Worm (Caenorhabditis elegans) whole organism, L2 larva: ENCODE data around the gene ham-1.

Source experiments
- F13H6.1 ChIP-seq: sonication (generic microtip); optimal IDR thresholded peaks from 2 replicates; lab custom pipeline; 2016; ENCODE audit warnings: missing genetic modification characterization, missing compliant biosample characterization
- Y55F3AM.14 ChIP-seq: fragments of 200-800 bp; sonication (Bioruptor generic); optimal IDR thresholded peaks from 2 replicates; lab custom pipeline; 2018; ENCODE audit warnings: mild to moderate bottlenecking, missing genetic modification characterization, missing compliant biosample characterization
- ZK546.5 ChIP-seq: sonication (generic microtip); optimal IDR thresholded peaks from 2 replicates; lab custom pipeline; 2017; ENCODE audit warnings: missing biosample characterization, missing genetic modification characterization
- aly-2 ChIP-seq: fragments of 150-350 bp; optimal IDR thresholded peaks from 2 replicates; lab custom pipeline; 2014; ENCODE audit warnings: missing biosample characterization, missing genetic modification characterization
- ama-1 ChIP-seq: fragments of 150-350 bp; optimal IDR thresholded peaks from 2 replicates; lab custom pipeline; 2018; ENCODE audit warnings: inconsistent platforms
- ceh-16 ChIP-seq: fragments of 150-350 bp; optimal IDR thresholded peaks from 2 replicates; lab custom pipeline; 2014; ENCODE audit warnings: missing biosample characterization, missing genetic modification characterization
- crh-2 ChIP-seq: sonication (generic microtip); optimal IDR thresholded peaks from 2 replicates; lab custom pipeline; 2017; ENCODE audit warnings: missing biosample characterization, missing genetic modification characterization
- dmd-4 ChIP-seq: sonication (generic microtip); optimal IDR thresholded peaks from 2 replicates; lab custom pipeline; 2017; ENCODE audit warnings: missing biosample characterization, missing genetic modification characterization
- egl-27 ChIP-seq: sonication (generic microtip); optimal IDR thresholded peaks from 3 replicates; lab custom pipeline; 2017; ENCODE audit warnings: missing biosample characterization, missing genetic modification reagents, missing genetic modification characterization
- elt-1 ChIP-seq: fragments of 150-350 bp; optimal IDR thresholded peaks from 2 replicates; lab custom pipeline; 2014; ENCODE audit warnings: missing biosample characterization, missing genetic modification characterization
- elt-3 ChIP-seq: sonication (generic microtip); optimal IDR thresholded peaks from 2 replicates; lab custom pipeline; 2017; ENCODE audit warnings: missing biosample characterization, missing genetic modification characterization
- fos-1 ChIP-seq: fragments of 150-350 bp; optimal IDR thresholded peaks from 2 replicates; lab custom pipeline; 2014; ENCODE audit warnings: missing biosample characterization, missing genetic modification characterization
- gmeb-1 ChIP-seq: fragments of 150-350 bp; optimal IDR thresholded peaks from 2 replicates; lab custom pipeline; 2014; ENCODE audit warnings: missing biosample characterization, missing genetic modification characterization
- lin-11 ChIP-seq: fragments of 150-350 bp; sonication (generic microtip); optimal IDR thresholded peaks from 2 replicates; lab custom pipeline; 2014; ENCODE audit warnings: missing biosample characterization, missing genetic modification characterization, inconsistent platforms, mixed read lengths
- lin-39 ChIP-seq: fragments of 150-350 bp; optimal IDR thresholded peaks from 2 replicates; lab custom pipeline; 2014; ENCODE audit warnings: missing biosample characterization, missing genetic modification reagents, missing genetic modification characterization
- lsy-2 ChIP-seq, 2 experiments: fragments of 150-350 bp in 1 of 2; sonication (generic microtip) in 1 of 2; optimal IDR thresholded peaks; 2 replicates each; lab custom pipeline; 2014 to 2017; ENCODE audit warnings: missing biosample characterization in 2 of 2, missing genetic modification characterization in 2 of 2
- mbf-1 ChIP-seq: sonication (generic microtip); optimal IDR thresholded peaks from 2 replicates; lab custom pipeline; 2017; ENCODE audit warnings: missing biosample characterization, missing genetic modification characterization
- mdl-1 ChIP-seq, 2 experiments: fragments of 150-350 bp in 1 of 2; sonication (generic microtip) in 1 of 2; optimal IDR thresholded peaks; 2 replicates each; lab custom pipeline; 2017; ENCODE audit warnings: missing biosample characterization in 2 of 2, missing genetic modification characterization in 2 of 2
- nhr-10 ChIP-seq: sonication (generic microtip); optimal IDR thresholded peaks from 2 replicates; lab custom pipeline; 2017; ENCODE audit warnings: missing biosample characterization, missing genetic modification characterization
- nhr-11 ChIP-seq: fragments of 150-350 bp; optimal IDR thresholded peaks from 2 replicates; lab custom pipeline; 2014; ENCODE audit warnings: missing biosample characterization, missing genetic modification characterization
- nhr-12 ChIP-seq: fragments of 150-350 bp; optimal IDR thresholded peaks from 2 replicates; lab custom pipeline; 2014; ENCODE audit warnings: missing biosample characterization, missing genetic modification characterization
- nhr-21 ChIP-seq: fragments of 150-350 bp; optimal IDR thresholded peaks from 2 replicates; lab custom pipeline; 2014; ENCODE audit warnings: missing biosample characterization, missing genetic modification characterization
- nhr-23 ChIP-seq: fragments of 150-350 bp; optimal IDR thresholded peaks from 2 replicates; lab custom pipeline; 2014; ENCODE audit warnings: missing biosample characterization, missing genetic modification reagents, missing genetic modification characterization
- nhr-237 ChIP-seq: fragments of 150-350 bp; optimal IDR thresholded peaks from 2 replicates; lab custom pipeline; 2014; ENCODE audit warnings: missing biosample characterization, missing genetic modification characterization
- nhr-25 ChIP-seq: fragments of 150-350 bp; sonication (generic microtip); optimal IDR thresholded peaks from 3 replicates; lab custom pipeline; 2014; ENCODE audit warnings: missing biosample characterization, missing genetic modification characterization
- nhr-6 ChIP-seq: fragments of 150-350 bp; optimal IDR thresholded peaks from 2 replicates; lab custom pipeline; 2014; ENCODE audit warnings: missing biosample characterization, missing genetic modification characterization
- peb-1 ChIP-seq: fragments of 150-350 bp; optimal IDR thresholded peaks from 2 replicates; lab custom pipeline; 2014; ENCODE audit warnings: missing biosample characterization, missing genetic modification characterization
- sem-4 ChIP-seq: fragments of 150-350 bp; optimal IDR thresholded peaks from 2 replicates; lab custom pipeline; 2014; ENCODE audit warnings: missing biosample characterization, missing genetic modification reagents, missing genetic modification characterization
- skn-1 ChIP-seq: sonication (generic microtip); optimal IDR thresholded peaks from 2 replicates; lab custom pipeline; 2017; ENCODE audit warnings: missing biosample characterization, missing genetic modification characterization
- sma-3 ChIP-seq: sonication (generic microtip); optimal IDR thresholded peaks from 2 replicates; lab custom pipeline; 2016; ENCODE audit warnings: missing genetic modification reagents, missing genetic modification characterization, missing compliant biosample characterization
- sma-9 ChIP-seq, 2 experiments: fragments of 150-350 bp in 1 of 2; sonication (generic microtip) in 1 of 2; optimal IDR thresholded peaks; 2 replicates each; lab custom pipeline; 2014 to 2016; ENCODE audit warnings: missing genetic modification characterization in 2 of 2, mild to moderate bottlenecking in 1 of 2, missing biosample characterization in 1 of 2, missing compliant biosample characterization in 1 of 2, missing genetic modification reagents in 1 of 2, moderate library complexity in 1 of 2
- unc-39 ChIP-seq: fragments of 150-350 bp; optimal IDR thresholded peaks from 2 replicates; lab custom pipeline; 2014; ENCODE audit warnings: missing biosample characterization, missing genetic modification characterization
- unc-55 ChIP-seq: fragments of 150-350 bp; sonication (generic microtip); optimal IDR thresholded peaks from 3 replicates; lab custom pipeline; 2014; ENCODE audit warnings: missing biosample characterization, missing genetic modification reagents, missing genetic modification characterization
- zag-1 ChIP-seq: fragments of 150-350 bp; optimal IDR thresholded peaks from 2 replicates; lab custom pipeline; 2014; ENCODE audit warnings: missing biosample characterization, missing genetic modification characterization
- ztf-1 ChIP-seq: fragments of 200-800 bp; sonication (Bioruptor generic); conservative IDR thresholded peaks from 2 replicates; pipeline ENCODE4 v1.3.6; 2022; ENCODE audit warnings: missing genetic modification characterization, missing compliant biosample characterization
- ztf-4 ChIP-seq: fragments of 150-350 bp; optimal IDR thresholded peaks from 2 replicates; lab custom pipeline; 2014; ENCODE audit warnings: missing biosample characterization, missing genetic modification characterization

Gene ham-1

DNA sequence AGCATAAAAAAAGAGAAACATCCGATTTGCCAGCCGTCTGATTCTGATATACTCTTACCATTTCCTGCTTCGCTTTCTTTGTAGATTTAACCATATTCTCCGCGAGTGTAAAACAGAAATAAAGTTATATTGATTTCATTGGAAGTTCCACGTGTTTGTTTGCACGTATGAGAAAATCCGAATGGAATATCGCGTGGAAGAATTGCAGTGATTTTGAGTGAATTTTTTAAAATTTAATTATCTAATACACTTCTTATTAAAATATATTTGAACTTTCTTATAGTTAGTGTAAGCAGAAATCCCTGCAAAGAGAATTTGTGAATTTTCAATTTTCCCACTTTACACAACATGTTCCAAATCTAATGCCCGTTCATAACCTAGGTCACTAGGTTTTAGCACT lies 10.9 kb upstream of the ham-1 start, which contains the start of gene F53B2.5:
F53B2.5 (minus strand) TSS at position 101 of the 400 bp plus-strand sequence.
- no peak for TF ChIP-seq unc-39 (tag; lab: Kevin White, UChicago)
- no peak for TF ChIP-seq nhr-11
- no peak for TF ChIP-seq lin-39 (tag; lab: Kevin White, UChicago)
- TF ChIP-seq nhr-23 (tag; lab: Kevin White, UChicago): no peak
- no peak for TF ChIP-seq nhr-10 (tag; lab: Kevin White, UChicago)
- TF ChIP-seq crh-2 (tag; lab: Kevin White, UChicago): no peak
- TF ChIP-seq nhr-25 (tag; lab: Kevin White, UChicago): no peak
- TF ChIP-seq skn-1 (tag; lab: Kevin White, UChicago): no peak
- no peak for TF ChIP-seq nhr-237 (tag; lab: Kevin White, UChicago)

DNA sequence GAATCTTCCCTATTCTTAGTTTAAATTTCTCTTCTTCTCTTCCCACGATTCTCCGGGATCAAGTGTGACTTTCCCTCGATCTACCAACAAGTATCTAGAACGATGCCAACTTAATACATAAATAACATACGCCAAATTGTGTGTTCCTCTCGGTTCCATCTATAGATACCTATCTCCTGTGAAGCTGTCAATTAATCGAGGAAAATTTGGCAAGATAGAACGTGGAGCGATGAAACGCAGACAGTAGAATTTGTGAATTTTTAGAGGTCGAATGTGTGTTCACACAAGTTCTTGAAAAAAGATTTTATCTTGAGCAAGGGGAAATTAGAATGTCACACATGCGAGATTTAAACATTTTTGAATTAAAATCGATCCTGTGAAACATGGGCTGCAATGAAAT lies 10.5 kb upstream of the ham-1 start:
- TF ChIP-seq elt-1 (tag; lab: Kevin White, UChicago): peak; percentile 71
- no peak for TF ChIP-seq mbf-1
- TF ChIP-seq nhr-11: no peak
- peak; percentile 89 for TF ChIP-seq ceh-16
- peak; percentile 3 for TF ChIP-seq nhr-25 (tag; lab: Kevin White, UChicago)
- no peak for TF ChIP-seq ztf-1

DNA sequence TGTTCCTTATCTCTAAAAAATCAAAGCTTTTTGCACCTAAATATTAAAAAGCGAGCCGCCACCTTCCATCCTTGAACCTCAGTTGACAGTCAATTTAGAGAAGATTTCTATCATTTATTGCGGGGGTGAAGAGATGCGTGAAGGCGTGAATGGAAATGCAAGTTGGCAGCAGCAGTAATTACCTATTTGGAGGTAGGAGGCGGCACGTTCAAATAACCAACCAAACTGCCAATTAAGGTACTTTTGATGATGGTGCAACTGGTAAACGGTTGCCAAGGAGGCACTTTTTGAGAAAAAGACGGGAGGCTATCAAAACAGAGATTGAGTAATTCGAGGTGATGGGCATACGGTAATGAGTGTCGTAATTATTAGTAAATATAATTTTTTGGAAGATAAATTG lies 5.6 kb upstream of the ham-1 start:
- TF ChIP-seq ztf-4 (tag; lab: Kevin White, UChicago) (no peak), ama-1 (lab: Kevin White, UChicago) (no peak), ZK546.5 (tag; lab: Kevin White, UChicago) (no peak), gmeb-1 (no peak), egl-27 (tag; lab: Kevin White, UChicago) (no peak), sem-4 (tag; lab: Kevin White, UChicago) (no peak), ceh-16 (no peak), mdl-1 (tag; optimal IDR thresholded peaks at IDR 0.05; lab: Kevin White, UChicago) (no peak)
- TF ChIP-seq, all 48 proteins: peak for 0

DNA sequence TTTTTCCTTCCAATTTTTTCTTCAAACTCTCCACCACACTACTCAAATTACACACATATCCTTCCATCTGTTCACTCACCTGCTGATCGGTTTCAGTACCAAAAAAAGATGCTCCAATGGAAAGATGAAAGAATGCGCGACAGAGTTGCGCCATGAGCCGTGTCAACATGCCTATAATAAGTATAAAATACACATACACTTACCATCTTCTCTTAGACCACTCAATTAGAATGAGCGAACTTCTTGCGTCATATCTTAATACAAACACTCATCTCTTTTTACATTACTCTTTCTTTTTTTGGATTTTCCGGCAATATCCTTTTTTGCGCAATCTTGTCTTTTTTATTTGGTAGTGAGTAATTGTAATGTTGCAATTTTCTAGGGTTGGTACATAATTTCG lies 4.3 kb upstream of the ham-1 start:
- TF ChIP-seq ztf-4 (tag; lab: Kevin White, UChicago): no peak

DNA sequence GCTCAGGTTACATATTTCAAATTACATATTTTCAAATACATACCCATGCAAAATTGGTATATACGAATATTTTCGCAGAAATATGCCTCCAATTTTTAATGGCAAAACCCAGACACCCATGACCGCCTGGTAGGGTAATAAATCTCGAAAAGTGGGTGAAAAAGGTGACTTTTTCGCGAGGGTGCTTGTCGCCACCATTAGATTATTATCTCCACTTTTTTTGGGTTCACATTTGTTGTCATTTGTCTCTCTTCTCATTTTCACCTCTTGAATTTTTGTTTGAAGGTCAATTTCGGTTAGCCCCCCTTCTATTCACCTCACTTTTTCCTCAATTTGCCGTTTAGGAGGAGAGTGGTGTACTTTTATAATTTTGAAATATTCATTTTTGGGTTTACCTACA lies 1.7 kb upstream of the ham-1 start:
- TF ChIP-seq ceh-16 (peak; percentile 73), nhr-25 (tag; lab: Kevin White, UChicago) (peak; percentile 16), unc-55 (no peak)
- TF ChIP-seq, all 48 proteins: peak for 2

DNA sequence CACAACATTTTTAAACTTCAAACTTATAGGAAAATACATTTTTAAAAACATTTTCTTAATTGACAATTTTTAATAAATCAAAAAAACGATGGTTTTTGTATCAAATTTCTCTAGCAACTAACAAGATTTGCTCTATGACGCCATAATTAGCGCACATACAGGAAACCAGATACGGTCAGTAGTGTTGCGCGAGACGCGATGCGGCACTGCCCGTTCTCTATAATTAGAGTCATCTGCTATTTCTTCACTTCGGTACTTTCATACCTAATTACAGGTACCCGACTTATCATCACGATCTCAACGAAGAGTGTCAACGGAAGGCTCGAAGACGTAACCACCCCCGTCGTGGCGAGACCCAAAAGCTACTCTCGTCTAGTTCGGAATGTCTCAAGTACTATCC lies 2.6 kb downstream of the ham-1 start:
- TF ChIP-seq fos-1 (tag; lab: Kevin White, UChicago) (no peak), nhr-21 (tag; lab: Kevin White, UChicago) (no peak), zag-1 (tag; lab: Kevin White, UChicago) (no peak), nhr-10 (tag; lab: Kevin White, UChicago) (no peak), lin-39 (tag; lab: Kevin White, UChicago) (no peak), Y55F3AM.14 (no peak), ZK546.5 (tag; lab: Kevin White, UChicago) (no peak)
- TF ChIP-seq, all 48 proteins: peak for 0

DNA sequence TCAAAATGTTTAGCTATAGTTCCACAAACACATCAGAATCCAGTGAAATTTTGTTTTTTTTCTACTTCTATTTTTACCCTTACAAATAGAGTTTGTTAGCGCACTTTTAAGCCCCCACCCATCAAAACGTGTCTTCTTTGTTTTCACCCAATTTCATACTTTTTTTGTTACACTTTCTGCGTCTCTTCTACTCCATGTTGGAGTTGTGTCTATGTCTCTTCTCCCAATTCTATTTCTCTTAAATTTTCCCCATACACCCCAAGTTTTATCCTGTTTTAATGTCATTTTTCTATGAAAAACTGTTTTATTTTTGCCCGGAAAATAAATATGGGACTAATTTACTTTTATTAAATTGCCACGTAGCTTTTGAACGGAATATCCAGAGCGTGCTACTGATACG lies 3.4 kb downstream of the ham-1 start:
- TF ChIP-seq peb-1 (tag; lab: Kevin White, UChicago): no peak
- no peak for TF ChIP-seq nhr-12
- no peak for TF ChIP-seq skn-1 (tag; lab: Kevin White, UChicago)
- TF ChIP-seq nhr-6 (tag; lab: Kevin White, UChicago): no peak
- TF ChIP-seq crh-2 (tag; lab: Kevin White, UChicago): peak; percentile 24
- TF ChIP-seq dmd-4 (tag; lab: Kevin White, UChicago): no peak
- peak; percentile 50 for TF ChIP-seq unc-55

DNA sequence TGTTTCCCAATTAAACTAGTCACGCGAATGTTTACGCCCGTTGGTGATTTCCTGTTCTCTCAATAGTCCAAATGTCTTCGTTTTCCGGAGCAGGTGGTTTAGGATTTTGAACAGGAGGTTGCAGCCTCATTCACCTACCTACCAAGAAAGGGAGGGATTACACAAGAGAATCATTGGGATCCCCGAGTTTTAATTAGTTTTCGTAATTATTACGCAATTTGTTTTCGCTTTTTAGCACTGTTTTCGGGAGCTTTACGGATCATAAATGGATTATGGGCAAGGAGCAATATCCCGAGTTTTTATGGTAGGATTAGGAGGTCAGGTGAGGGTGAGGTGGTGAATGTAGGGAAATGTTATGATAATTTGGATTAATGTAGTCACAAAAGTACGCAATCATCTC lies 3.9 kb downstream of the ham-1 start:
- TF ChIP-seq lsy-2 (tag; optimal IDR thresholded peaks at IDR 0.05; lab: Kevin White, UChicago): no peak
- no peak for TF ChIP-seq mbf-1
- TF ChIP-seq nhr-25 (tag; lab: Kevin White, UChicago): no peak
- no peak for TF ChIP-seq sma-3 (GFP tag; lab: Kevin White, UChicago)
- no peak for TF ChIP-seq nhr-23 (tag; lab: Kevin White, UChicago)
- TF ChIP-seq elt-3: no peak
- TF ChIP-seq sma-9 (GFP tag; optimal IDR thresholded peaks at IDR 0.05; lab: Kevin White, UChicago): no peak
- TF ChIP-seq sma-9 (tag; optimal IDR thresholded peaks at IDR 0.05; lab: Kevin White, UChicago): no peak
- no peak for TF ChIP-seq F13H6.1 (tag; lab: Kevin White, UChicago)
- no peak for TF ChIP-seq aly-2 (tag; lab: Kevin White, UChicago)
- no peak for TF ChIP-seq lin-11 (tag; lab: Kevin White, UChicago)
- no peak for TF ChIP-seq elt-1 (tag; lab: Kevin White, UChicago)
